Fruit fly (Drosophila melanogaster) whole organism, pupa: ENCODE data around the gene CG34163.

Experiments
- CG10348 ChIP-seq: fragments of 200-800 bp; sonication (Bioruptor generic); IDR thresholded peaks from 2 replicates; pipeline ENCODE4 v1.3.6; 2022; ENCODE audit warnings: missing biosample characterization, missing genetic modification characterization
- CG14655 ChIP-seq: fragments of 200-800 bp; sonication (Bioruptor generic); optimal IDR thresholded peaks from 3 replicates; lab custom pipeline; 2017; ENCODE audit warnings: mild to moderate bottlenecking, missing biosample characterization, missing genetic modification reagents, missing genetic modification characterization
- CG8301 ChIP-seq: fragments of 200-800 bp; sonication (Bioruptor generic); optimal IDR thresholded peaks from 2 replicates; lab custom pipeline; 2018; ENCODE audit warnings: missing biosample characterization, mild to moderate bottlenecking, missing genetic modification characterization
- Pif1A ChIP-seq: fragments of 200-800 bp; sonication (Bioruptor generic); optimal IDR thresholded peaks from 3 replicates; lab custom pipeline; 2016; ENCODE audit warnings: missing biosample characterization, missing genetic modification characterization
- Pif1B ChIP-seq: fragments of 200-800 bp; sonication (Bioruptor generic); optimal IDR thresholded peaks from 3 replicates; lab custom pipeline; 2016; ENCODE audit warnings: missing biosample characterization, missing genetic modification characterization
- fd96Ca ChIP-seq: fragments of 200-800 bp; sonication (Bioruptor generic); IDR thresholded peaks from 3 replicates; pipeline ENCODE4 v1.3.6; 2022; ENCODE audit warnings: missing biosample characterization, missing genetic modification characterization

DNA sequence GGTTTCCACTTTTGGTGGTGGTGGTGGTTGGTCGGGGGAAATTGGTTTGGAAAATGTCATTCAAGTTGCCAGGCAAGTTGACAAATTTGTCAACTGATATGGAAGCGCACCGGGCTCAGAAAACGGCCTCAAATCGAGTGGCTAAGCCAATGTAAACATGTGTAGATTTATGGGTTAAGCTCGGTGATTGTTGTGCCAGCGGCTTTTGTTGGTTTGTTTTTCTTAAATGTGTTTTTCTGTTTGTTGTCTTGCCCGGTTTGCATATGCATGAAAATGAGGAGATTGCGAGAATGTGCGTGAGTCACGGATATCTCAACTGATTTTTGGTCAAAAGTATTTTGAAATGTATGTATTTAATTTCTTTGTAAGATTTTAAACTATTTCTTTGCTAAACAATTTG, 27.2 kb upstream of the CG34163 start:
- TF ChIP-seq CG10348 (GFP tag; lab: Robert Waterston, UW) (no peak), CG8301 (tag; lab: Kevin White, UChicago) (no peak), Pif1A (GFP tag; lab: Kevin White, UChicago) (no peak), fd96Ca (GFP tag; lab: Robert Waterston, UW) (no peak), CG14655 (GFP tag; lab: Kevin White, UChicago) (no peak), Pif1B (no peak)
